Fruit fly (Drosophila melanogaster): ENCODE results near the gene SkpA.

Gene SkpA

DNA sequence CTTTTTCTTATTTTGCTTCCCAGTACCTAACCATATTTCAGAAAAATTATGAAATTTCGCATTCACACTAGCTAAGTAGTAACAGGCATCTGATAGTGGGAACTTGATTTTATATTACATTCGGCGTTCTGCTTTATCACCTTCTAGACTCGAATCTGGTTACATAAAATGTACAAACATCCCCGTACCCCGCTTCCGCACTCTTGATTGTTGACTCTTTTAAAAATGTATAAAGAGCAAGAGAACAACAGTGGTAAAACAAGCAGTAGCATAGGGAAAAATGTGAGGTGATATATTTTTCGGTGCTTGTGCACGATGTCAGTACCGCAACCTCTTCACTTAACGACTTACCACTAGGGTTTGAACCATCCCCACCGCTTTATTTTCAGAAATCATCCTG is 38.4 kb downstream of the SkpA start:
- TF ChIP-seq Dfd (GFP tag; optimal IDR thresholded peaks at IDR 0.05) (no peak), Myc (optimal IDR thresholded peaks at IDR 0.05) (no peak), dl (GFP tag; optimal IDR thresholded peaks at IDR 0.05; ENCODE audit: insufficient read depth in 1 of 2, partially characterized antibody in 2 of 2) (no peak), psq (GFP tag; optimal IDR thresholded peaks at IDR 0.05) (no peak), CrebA (GFP tag; optimal IDR thresholded peaks at IDR 0.05; ENCODE audit: borderline replicate concordance) (no peak), GATAd (GFP tag; optimal IDR thresholded peaks at IDR 0.05) (no peak), br (GFP tag; optimal IDR thresholded peaks at IDR 0.05) (no peak), pan (optimal IDR thresholded peaks at IDR 0.05) (no peak), Hr83 (GFP tag; optimal IDR thresholded peaks at IDR 0.05; ENCODE audit: poor library complexity, severe bottlenecking) (no peak), Hr78 (GFP tag; optimal IDR thresholded peaks at IDR 0.05) (no peak), Rel (GFP tag; optimal IDR thresholded peaks at IDR 0.05) (no peak), Rel (tag; optimal IDR thresholded peaks at IDR 0.05) (no peak), Mio (GFP tag; optimal IDR thresholded peaks at IDR 0.05) (no peak), h (GFP tag; optimal IDR thresholded peaks at IDR 0.05) (no peak)

DNA sequence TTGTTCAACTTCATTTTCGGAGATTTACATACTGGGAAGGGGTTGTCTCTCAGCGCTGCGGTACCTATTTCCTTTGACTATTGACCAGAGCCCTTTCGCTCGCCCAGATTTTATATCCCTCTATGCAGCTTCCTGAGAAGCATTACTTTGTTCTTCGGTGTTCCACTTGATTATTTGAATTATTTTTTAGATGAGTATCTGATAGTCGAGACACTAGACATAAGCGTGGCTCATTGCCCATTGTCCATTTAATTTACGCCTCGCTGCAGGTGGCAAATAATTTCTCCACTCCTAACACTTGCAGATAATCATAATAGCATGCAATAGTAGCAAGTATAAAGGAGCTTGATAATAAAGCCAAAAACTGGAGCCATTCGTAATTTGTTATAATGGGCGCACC is 38.9 kb downstream of the SkpA start:
- TF ChIP-seq usp (GFP tag; optimal IDR thresholded peaks at IDR 0.05) (no peak), Dif (GFP tag; optimal IDR thresholded peaks at IDR 0.05; ENCODE audit: partially characterized antibody) (no peak), Sp1 (GFP tag; optimal IDR thresholded peaks at IDR 0.05) (no peak), Vsx2 (GFP tag; optimal IDR thresholded peaks at IDR 0.05; ENCODE audit: partially characterized antibody) (no peak)

DNA sequence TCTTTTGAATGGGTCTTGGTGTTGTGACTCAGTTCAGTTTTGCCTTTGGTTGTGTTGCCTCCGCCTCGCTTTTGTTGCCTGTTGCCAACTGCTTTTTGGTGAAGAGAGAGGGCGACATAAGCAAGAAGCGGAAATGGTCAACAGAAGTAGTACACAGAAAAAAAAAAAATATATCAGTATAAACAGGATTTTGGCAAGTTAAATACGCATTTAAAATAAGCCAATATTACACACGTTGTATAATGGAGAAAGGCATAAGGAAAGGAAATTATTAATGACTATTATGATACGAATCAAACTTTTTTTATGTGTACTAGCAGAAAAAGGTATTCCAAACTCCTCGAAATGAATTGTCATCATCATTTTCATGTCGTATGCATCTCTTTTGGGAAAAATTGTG is 40.1 kb downstream of the SkpA start:
- peak in 1 of 2 experiments; percentile 29 for TF ChIP-seq foxo (GFP tag; optimal IDR thresholded peaks at IDR 0.05)
- TF ChIP-seq rgr (GFP tag; optimal IDR thresholded peaks at IDR 0.05), result peak; percentile 39
- TF ChIP-seq fru (GFP tag; optimal IDR thresholded peaks at IDR 0.05), result peak; percentile 44
- TF ChIP-seq Hnf4 (GFP tag; optimal IDR thresholded peaks at IDR 0.05), result peak; percentile 18
- TF ChIP-seq h (GFP tag; optimal IDR thresholded peaks at IDR 0.05), result peak; percentile 30
- peak; percentile 9 for TF ChIP-seq brk (GFP tag; optimal IDR thresholded peaks at IDR 0.05)
- TF ChIP-seq Dfd (GFP tag; optimal IDR thresholded peaks at IDR 0.05), result no peak
- TF ChIP-seq psq (GFP tag; optimal IDR thresholded peaks at IDR 0.05), result peak; percentile 33
- TF ChIP-seq OdsH (GFP tag; optimal IDR thresholded peaks at IDR 0.05), result peak; percentile 15
- no peak for TF ChIP-seq Mio (GFP tag; optimal IDR thresholded peaks at IDR 0.05)
- TF ChIP-seq Jra (GFP tag; optimal IDR thresholded peaks at IDR 0.05), result no peak
- TF ChIP-seq Hr83 (GFP tag; optimal IDR thresholded peaks at IDR 0.05; ENCODE audit: poor library complexity, severe bottlenecking), result no peak
- TF ChIP-seq Vsx2 (GFP tag; optimal IDR thresholded peaks at IDR 0.05; ENCODE audit: partially characterized antibody), result no peak
- no peak for TF ChIP-seq woc (GFP tag; optimal IDR thresholded peaks at IDR 0.05)

DNA sequence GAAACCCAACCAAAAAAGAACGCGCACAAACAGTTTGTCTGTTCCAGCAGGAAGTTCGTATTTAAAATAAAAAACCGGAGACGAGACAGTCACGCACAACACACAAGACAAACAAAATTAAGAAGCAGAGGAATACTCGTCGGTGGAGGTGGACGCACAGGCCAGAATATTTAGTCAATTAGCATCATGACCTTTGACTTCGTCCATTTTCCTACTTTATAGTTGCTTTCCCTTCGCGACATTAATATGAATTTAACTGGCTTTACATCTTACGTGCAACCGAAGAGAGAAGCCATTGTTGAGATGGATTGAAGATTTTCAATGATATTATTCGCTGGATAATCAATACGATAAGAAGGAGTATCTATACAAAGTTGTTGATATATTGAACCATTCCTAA is 46.6 kb downstream of the SkpA start:
- TF ChIP-seq CrebA (GFP tag; optimal IDR thresholded peaks at IDR 0.05; ENCODE audit: borderline replicate concordance), result no peak
- no peak for TF ChIP-seq Jra (GFP tag; optimal IDR thresholded peaks at IDR 0.05)
- no peak for TF ChIP-seq Mio (GFP tag; optimal IDR thresholded peaks at IDR 0.05)
- TF ChIP-seq Hr78 (GFP tag; optimal IDR thresholded peaks at IDR 0.05), result no peak
- TF ChIP-seq ey (GFP tag; optimal IDR thresholded peaks at IDR 0.05), result no peak
- no peak for TF ChIP-seq Hnf4 (GFP tag; optimal IDR thresholded peaks at IDR 0.05)
- no peak for TF ChIP-seq woc (GFP tag; optimal IDR thresholded peaks at IDR 0.05)
- TF ChIP-seq HLH106 (tag; optimal IDR thresholded peaks at IDR 0.05), result no peak
- TF ChIP-seq Dif (GFP tag; optimal IDR thresholded peaks at IDR 0.05; ENCODE audit: partially characterized antibody), result no peak
- no peak for TF ChIP-seq sage (GFP tag; optimal IDR thresholded peaks at IDR 0.05)
- TF ChIP-seq dsf (GFP tag; optimal IDR thresholded peaks at IDR 0.05; ENCODE audit: borderline replicate concordance), result no peak
- no peak for TF ChIP-seq brk (GFP tag; optimal IDR thresholded peaks at IDR 0.05)
- no peak for TF ChIP-seq usp (GFP tag; optimal IDR thresholded peaks at IDR 0.05)
- TF ChIP-seq rgr (GFP tag; optimal IDR thresholded peaks at IDR 0.05), result no peak
- TF ChIP-seq Vsx2 (GFP tag; optimal IDR thresholded peaks at IDR 0.05; ENCODE audit: partially characterized antibody), result no peak
- no peak for TF ChIP-seq pan (optimal IDR thresholded peaks at IDR 0.05)
